Worm (Caenorhabditis elegans) whole organism, late embryonic: ENCODE data around the gene Y39E4B.6.

ENCODE experiments used
- ceh-24 ChIP-seq: sonication (generic microtip); optimal IDR thresholded peaks from 2 replicates; lab custom pipeline; 2016; ENCODE audit warnings: mild to moderate bottlenecking, missing genetic modification characterization, missing compliant biosample characterization
- ceh-31 ChIP-seq: sonication (generic microtip); optimal IDR thresholded peaks from 2 replicates; lab custom pipeline; 2016; ENCODE audit warnings: missing genetic modification characterization, missing compliant biosample characterization
- dmd-4 ChIP-seq: sonication (generic microtip); optimal IDR thresholded peaks from 2 replicates; lab custom pipeline; 2016; ENCODE audit warnings: borderline replicate concordance, missing genetic modification characterization, missing compliant biosample characterization
- elt-2 ChIP-seq: sonication (generic microtip); optimal IDR thresholded peaks from 2 replicates; lab custom pipeline; 2016; ENCODE audit warnings: missing genetic modification reagents, missing genetic modification characterization, missing compliant biosample characterization
- elt-4 ChIP-seq: sonication (generic microtip); optimal IDR thresholded peaks from 2 replicates; lab custom pipeline; 2016; ENCODE audit warnings: missing genetic modification characterization, missing compliant biosample characterization
- hlh-13 ChIP-seq: fragments of 200-800 bp; sonication (Bioruptor generic); optimal IDR thresholded peaks from 2 replicates; lab custom pipeline; 2018; ENCODE audit warnings: mild to moderate bottlenecking, missing genetic modification characterization, missing compliant biosample characterization
- hlh-30 ChIP-seq: sonication (generic microtip); optimal IDR thresholded peaks from 2 replicates; lab custom pipeline; 2017; ENCODE audit warnings: antibody characterized with exemption, missing genetic modification characterization, missing compliant biosample characterization; ENCODE audit not compliant: insufficient read depth
- nhr-11 ChIP-seq: fragments of 150-350 bp; optimal IDR thresholded peaks from 2 replicates; lab custom pipeline; 2014; ENCODE audit warnings: missing biosample characterization, missing genetic modification characterization
- pat-9 ChIP-seq: fragments of 200-800 bp; sonication (Bioruptor generic); optimal IDR thresholded peaks from 2 replicates; lab custom pipeline; 2018; ENCODE audit warnings: mild to moderate bottlenecking, missing genetic modification characterization, moderate library complexity, missing compliant biosample characterization
- pha-4 ChIP-seq: fragments of 150-350 bp; optimal IDR thresholded peaks from 2 replicates; lab custom pipeline; 2018; ENCODE audit warnings: missing biosample characterization, missing genetic modification reagents, missing genetic modification characterization
- sox-4 ChIP-seq: sonication (generic microtip); optimal IDR thresholded peaks from 2 replicates; lab custom pipeline; 2017; ENCODE audit warnings: mild to moderate bottlenecking, missing genetic modification characterization, inconsistent platforms, missing compliant biosample characterization
- tbx-2 ChIP-seq: sonication (generic microtip); optimal IDR thresholded peaks from 2 replicates; lab custom pipeline; 2016; ENCODE audit warnings: missing genetic modification characterization, missing compliant biosample characterization
- ttx-3 ChIP-seq: sonication (generic microtip); optimal IDR thresholded peaks from 2 replicates; lab custom pipeline; 2016; ENCODE audit warnings: missing genetic modification reagents, missing genetic modification characterization, missing compliant biosample characterization

- TF ChIP-seq ceh-31 (tag; lab: Kevin White, UChicago) (no peak), nhr-11 (tag; lab: Kevin White, UChicago) (no peak), hlh-30 (tag; lab: Kevin White, UChicago) (no peak), elt-2 (tag; lab: Kevin White, UChicago) (no peak), dmd-4 (tag; lab: Kevin White, UChicago) (no peak), ceh-24 (no peak), hlh-13 (no peak), pha-4 (no peak), tbx-2 (tag; lab: Kevin White, UChicago) (no peak), sox-4 (tag; lab: Kevin White, UChicago) (no peak), pat-9 (tag; lab: Kevin White, UChicago) (no peak), ttx-3 (tag; lab: Kevin White, UChicago) (no peak), elt-4 (tag; lab: Kevin White, UChicago) (no peak)
Measured at ce11 chrIII:13105497-13105896, 34.9 kb downstream of the Y39E4B.6 start.
